Worm (Caenorhabditis elegans) whole organism, L4 larva: ENCODE measurements around the gene F42G4.5.
A peak's percentile ranks its signal among the peaks of the same experiment; 100 is the strongest.

Source experiments
- F26F4.8 ChIP-seq: fragments of 200-800 bp; sonication (Bioruptor generic); conservative IDR thresholded peaks from 2 replicates; pipeline ENCODE4 v1.3.6; 2022; ENCODE audit warnings: missing genetic modification characterization, missing compliant biosample characterization
- F37D6.2 ChIP-seq: sonication (generic microtip); optimal IDR thresholded peaks from 2 replicates; lab custom pipeline; 2016; ENCODE audit warnings: mild to moderate bottlenecking, missing genetic modification characterization, missing compliant biosample characterization
- R02D3.7 ChIP-seq: fragments of 150-350 bp; sonication (generic microtip); optimal IDR thresholded peaks from 3 replicates; lab custom pipeline; 2014; ENCODE audit warnings: missing biosample characterization, missing genetic modification characterization
- T20F7.1 ChIP-seq: fragments of 200-800 bp; sonication (Bioruptor generic); optimal IDR thresholded peaks from 2 replicates; lab custom pipeline; 2018; ENCODE audit warnings: mild to moderate bottlenecking, missing genetic modification characterization, missing compliant biosample characterization
- T26A8.4 ChIP-seq: fragments of 200-800 bp; sonication (Bioruptor generic); IDR thresholded peaks from 2 replicates; pipeline ENCODE4 v1.3.6; 2022; ENCODE audit warnings: missing genetic modification characterization, missing compliant biosample characterization
- Y75B8A.6 ChIP-seq: fragments of 200-800 bp; sonication (Bioruptor generic); IDR thresholded peaks from 2 replicates; pipeline ENCODE4 v1.3.6; 2022; ENCODE audit warnings: missing genetic modification reagents, missing genetic modification characterization, missing compliant biosample characterization
- ZK337.2 ChIP-seq: fragments of 200-800 bp; sonication (Bioruptor generic); IDR thresholded peaks from 2 replicates; pipeline ENCODE4 v1.3.6; 2022; ENCODE audit warnings: missing genetic modification reagents, missing genetic modification characterization, missing compliant biosample characterization
- ZK546.5 ChIP-seq, 2 experiments: sonication (generic microtip); optimal IDR thresholded peaks; 2 replicates each; lab custom pipeline; 2017; ENCODE audit warnings: missing biosample characterization in 2 of 2, missing genetic modification characterization in 2 of 2
- aha-1 ChIP-seq: fragments of 150-350 bp; peaks from one replicate; lab custom pipeline; 2014; ENCODE audit warnings: missing biosample characterization, missing genetic modification characterization
- arid-1 ChIP-seq: fragments of 200-800 bp; sonication (Bioruptor generic); conservative IDR thresholded peaks from 2 replicates; pipeline ENCODE4 v1.3.6; 2022; ENCODE audit warnings: missing genetic modification reagents, missing genetic modification characterization, missing compliant biosample characterization
- ceh-44 ChIP-seq: fragments of 200-800 bp; sonication (Bioruptor generic); IDR thresholded peaks from 2 replicates; pipeline ENCODE4 v1.3.6; 2022; ENCODE audit warnings: missing genetic modification reagents, missing genetic modification characterization, missing compliant biosample characterization
- ceh-62 ChIP-seq: sonication (generic microtip); optimal IDR thresholded peaks from 2 replicates; lab custom pipeline; 2017; ENCODE audit warnings: missing biosample characterization, missing genetic modification characterization
- cey-2 ChIP-seq: sonication (generic microtip); optimal IDR thresholded peaks from 3 replicates; lab custom pipeline; 2017; ENCODE audit warnings: missing genetic modification characterization, mild to moderate bottlenecking, missing compliant biosample characterization, antibody characterized with exemption, borderline replicate concordance; ENCODE audit not compliant: insufficient read depth
- daf-16 ChIP-seq, 3 experiments: sonication (generic microtip); optimal IDR thresholded peaks; 2 replicates each; lab custom pipeline; 2016 to 2017; ENCODE audit warnings: missing genetic modification characterization in 3 of 3, missing genetic modification reagents in 3 of 3, mild to moderate bottlenecking in 2 of 3, missing compliant biosample characterization in 2 of 3, missing biosample characterization in 1 of 3, moderate library complexity in 1 of 3
- daf-8 ChIP-seq: fragments of 200-800 bp; sonication (Bioruptor generic); IDR thresholded peaks from 2 replicates; pipeline ENCODE4 v1.3.6; 2022; ENCODE audit warnings: missing genetic modification characterization, missing compliant biosample characterization
- dmd-8 ChIP-seq: fragments of 200-800 bp; sonication (Bioruptor generic); IDR thresholded peaks from 2 replicates; pipeline ENCODE4 v1.3.6; 2022; ENCODE audit warnings: missing genetic modification characterization, missing compliant biosample characterization
- duxl-1 ChIP-seq: sonication (generic microtip); optimal IDR thresholded peaks from 2 replicates; lab custom pipeline; 2016; ENCODE audit warnings: mild to moderate bottlenecking, missing genetic modification characterization, moderate library complexity, missing compliant biosample characterization; ENCODE audit not compliant: poor library complexity
- egl-43 ChIP-seq: fragments of 200-800 bp; sonication (Bioruptor generic); IDR thresholded peaks from 2 replicates; pipeline ENCODE4 v1.3.6; 2022; ENCODE audit warnings: missing genetic modification reagents, missing genetic modification characterization, missing compliant biosample characterization
- fkh-10 ChIP-seq: fragments of 150-350 bp; optimal IDR thresholded peaks from 2 replicates; lab custom pipeline; 2014; ENCODE audit warnings: missing biosample characterization, missing genetic modification reagents, missing genetic modification characterization
- hlh-11 ChIP-seq: fragments of 200-800 bp; sonication (Bioruptor generic); optimal IDR thresholded peaks from 2 replicates; lab custom pipeline; 2018; ENCODE audit warnings: mild to moderate bottlenecking, missing genetic modification characterization, missing compliant biosample characterization
- lin-13 ChIP-seq: fragments of 150-350 bp; optimal IDR thresholded peaks from 2 replicates; lab custom pipeline; 2014; ENCODE audit warnings: missing biosample characterization, missing genetic modification reagents, missing genetic modification characterization
- lin-15B ChIP-seq: fragments of 150-350 bp; sonication (generic microtip); optimal IDR thresholded peaks from 3 replicates; lab custom pipeline; 2014; ENCODE audit warnings: missing biosample characterization, missing genetic modification characterization
- lin-39 ChIP-seq: fragments of 150-350 bp; optimal IDR thresholded peaks from 2 replicates; lab custom pipeline; 2014; ENCODE audit warnings: missing biosample characterization, missing genetic modification reagents, missing genetic modification characterization
- lsy-2 ChIP-seq, 2 experiments: fragments of 150-350 bp in 1 of 2; sonication (generic microtip) in 1 of 2; optimal IDR thresholded peaks; 2 replicates each; lab custom pipeline; 2014 to 2017; ENCODE audit warnings: missing biosample characterization in 2 of 2, missing genetic modification characterization in 2 of 2
- mdl-1 ChIP-seq, 2 experiments: fragments of 150-350 bp in 1 of 2; sonication (generic microtip) in 1 of 2; optimal IDR thresholded peaks; 2 replicates each; lab custom pipeline; 2014 to 2017; ENCODE audit warnings: missing biosample characterization in 2 of 2, missing genetic modification characterization in 2 of 2
- mxl-2 ChIP-seq: fragments of 200-800 bp; sonication (Bioruptor generic); conservative IDR thresholded peaks from 2 replicates; pipeline ENCODE4 v1.3.6; 2022; ENCODE audit warnings: missing genetic modification reagents, missing genetic modification characterization, missing compliant biosample characterization
- nhr-11 ChIP-seq: fragments of 150-350 bp; optimal IDR thresholded peaks from 2 replicates; lab custom pipeline; 2014; ENCODE audit warnings: missing biosample characterization, missing genetic modification characterization
- nhr-25 ChIP-seq: sonication (generic microtip); optimal IDR thresholded peaks from 2 replicates; lab custom pipeline; 2017; ENCODE audit warnings: missing genetic modification characterization, mild to moderate bottlenecking, missing compliant biosample characterization, antibody characterized with exemption, moderate library complexity, borderline replicate concordance; ENCODE audit not compliant: insufficient read depth
- nhr-42 ChIP-seq: fragments of 200-800 bp; sonication (Bioruptor generic); IDR thresholded peaks from 2 replicates; pipeline ENCODE4 v1.3.6; 2022; ENCODE audit warnings: missing genetic modification characterization, missing compliant biosample characterization
- nhr-48 ChIP-seq: sonication (generic microtip); optimal IDR thresholded peaks from 2 replicates; lab custom pipeline; 2016; ENCODE audit warnings: mild to moderate bottlenecking, missing genetic modification characterization, missing compliant biosample characterization
- nhr-6 ChIP-seq: fragments of 150-350 bp; optimal IDR thresholded peaks from 2 replicates; lab custom pipeline; 2014; ENCODE audit warnings: missing biosample characterization, missing genetic modification characterization
- nhr-76 ChIP-seq: fragments of 150-350 bp; optimal IDR thresholded peaks from 2 replicates; lab custom pipeline; 2014; ENCODE audit warnings: missing biosample characterization, missing genetic modification characterization
- pqm-1 ChIP-seq: sonication (generic microtip); optimal IDR thresholded peaks from 2 replicates; lab custom pipeline; 2017; ENCODE audit warnings: missing biosample characterization, missing genetic modification characterization
- set-16 ChIP-seq: fragments of 200-800 bp; sonication (Bioruptor generic); IDR thresholded peaks from 2 replicates; pipeline ENCODE4 v1.3.6; 2022; ENCODE audit warnings: missing genetic modification reagents, missing genetic modification characterization, missing compliant biosample characterization
- snpc-1.2 ChIP-seq: fragments of 200-800 bp; sonication (Bioruptor generic); IDR thresholded peaks from 2 replicates; pipeline ENCODE4 v1.3.6; 2022; ENCODE audit warnings: missing genetic modification reagents, missing genetic modification characterization, missing compliant biosample characterization
- snpc-4 ChIP-seq: fragments of 150-350 bp; optimal IDR thresholded peaks from 2 replicates; lab custom pipeline; 2014; ENCODE audit warnings: missing biosample characterization, missing genetic modification characterization
- spr-1 ChIP-seq: sonication (generic microtip); optimal IDR thresholded peaks from 2 replicates; lab custom pipeline; 2016; ENCODE audit warnings: mild to moderate bottlenecking, missing genetic modification characterization, missing compliant biosample characterization
- spr-3 ChIP-seq: fragments of 200-800 bp; sonication (Bioruptor generic); optimal IDR thresholded peaks from 2 replicates; lab custom pipeline; 2018; ENCODE audit warnings: mild to moderate bottlenecking, missing genetic modification characterization, missing compliant biosample characterization
- tag-97 ChIP-seq: fragments of 200-800 bp; sonication (Bioruptor generic); IDR thresholded peaks from 2 replicates; pipeline ENCODE4 v1.3.6; 2022; ENCODE audit warnings: missing genetic modification characterization, missing compliant biosample characterization
- unc-130 ChIP-seq: sonication (generic microtip); optimal IDR thresholded peaks from 2 replicates; lab custom pipeline; 2016; ENCODE audit warnings: missing genetic modification reagents, missing genetic modification characterization, missing compliant biosample characterization
- zfp-2 ChIP-seq: sonication (generic microtip); optimal IDR thresholded peaks from 2 replicates; lab custom pipeline; 2016; ENCODE audit warnings: mild to moderate bottlenecking, missing genetic modification characterization, missing compliant biosample characterization
- zfp-3 ChIP-seq: fragments of 200-800 bp; sonication (Bioruptor generic); conservative IDR thresholded peaks from 2 replicates; pipeline ENCODE4 v1.3.6; 2022; ENCODE audit warnings: missing genetic modification reagents, missing genetic modification characterization, missing compliant biosample characterization
- zip-11 ChIP-seq: fragments of 200-800 bp; sonication (Bioruptor generic); IDR thresholded peaks from 2 replicates; pipeline ENCODE4 v1.3.6; 2022; ENCODE audit warnings: missing genetic modification characterization, missing compliant biosample characterization

The F42G4.5 gene

DNA sequence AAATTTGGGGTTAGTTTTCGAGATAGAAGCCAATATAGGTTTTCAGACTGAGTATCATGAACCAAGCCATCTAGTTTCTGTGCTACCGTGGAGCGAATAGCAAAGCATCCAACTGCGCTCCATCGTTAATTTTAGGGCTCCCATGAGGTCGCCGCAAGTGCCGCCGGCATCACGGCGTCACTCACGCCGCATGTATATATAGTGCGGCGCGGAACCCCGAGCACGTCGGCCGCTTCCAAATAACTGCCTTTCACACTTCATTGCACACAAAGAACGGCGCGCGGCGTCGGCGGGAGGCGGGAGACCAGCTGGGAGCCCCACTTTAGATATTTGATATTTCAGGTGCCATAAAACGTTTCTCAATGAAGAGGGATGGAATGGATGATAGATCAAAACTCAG, 23.2 kb upstream of the F42G4.5 start:
- TF ChIP-seq spr-1 (tag; lab: Kevin White, UChicago) (no peak), lin-13 (GFP tag; lab: Kevin White, UChicago) (no peak), daf-8 (GFP tag; lab: Robert Waterston, UW) (no peak), lin-15B (tag; lab: Kevin White, UChicago) (no peak), spr-3 (GFP tag; lab: Kevin White, UChicago) (no peak), nhr-6 (tag; lab: Kevin White, UChicago) (no peak), egl-43 (0 out of 2 replicates have a peak, but pooled peaks have one; percentile 7), Y75B8A.6 (GFP tag; lab: Robert Waterston, UW) (0 out of 2 replicates have a peak, but pooled peaks have one; percentile 12), snpc-1.2 (GFP tag; lab: Robert Waterston, UW) (0 out of 2 replicates have a peak, but pooled peaks have one; percentile 29), aha-1 (tag; lab: Kevin White, UChicago) (no peak), set-16 (GFP tag; lab: Robert Waterston, UW) (peak; percentile 71), lsy-2 (tag; optimal IDR thresholded peaks at IDR 0.05; lab: Kevin White, UChicago) (no peak), snpc-4 (tag; lab: Kevin White, UChicago) (no peak), F26F4.8 (0 out of 2 replicates have a peak, but pooled peaks have one; percentile 25), nhr-42 (GFP tag; lab: Robert Waterston, UW) (no peak), mdl-1 (tag; optimal IDR thresholded peaks at IDR 0.05; lab: Kevin White, UChicago) (no peak), ZK546.5 (tag; optimal IDR thresholded peaks at IDR 0.05; lab: Kevin White, UChicago) (no peak), R02D3.7 (no peak), F37D6.2 (tag; lab: Kevin White, UChicago) (no peak)
- TF ChIP-seq, all 104 proteins: peak for 5

DNA sequence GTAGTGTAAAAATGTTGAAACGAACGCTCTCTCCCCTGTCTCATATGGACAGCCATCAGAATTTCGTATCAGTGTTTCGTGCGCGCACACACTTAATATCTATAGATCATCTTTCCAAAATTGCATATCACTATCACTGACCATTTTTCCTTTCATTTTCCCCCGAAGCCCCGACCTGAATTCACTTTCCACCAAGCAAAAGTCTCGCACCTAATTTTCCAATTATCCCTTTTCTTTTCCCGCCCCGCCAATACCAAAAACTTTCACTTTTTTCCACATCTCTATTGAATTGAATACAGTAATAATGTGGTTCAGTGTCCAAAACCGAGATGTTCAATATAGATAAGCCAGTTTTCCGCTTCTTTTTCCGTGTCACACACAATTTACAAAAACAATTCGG, 19.8 kb upstream of the F42G4.5 start:
- TF ChIP-seq dmd-8 (GFP tag; lab: Robert Waterston, UW) (no peak), T26A8.4 (GFP tag; lab: Robert Waterston, UW) (no peak), Y75B8A.6 (GFP tag; lab: Robert Waterston, UW) (no peak), zfp-3 (no peak), cey-2 (no peak), fkh-10 (GFP tag; lab: Kevin White, UChicago) (no peak), daf-16 (GFP tag; optimal IDR thresholded peaks at IDR 0.05; lab: Kevin White, UChicago) (no peak), daf-16 (tag; optimal IDR thresholded peaks at IDR 0.05; lab: Kevin White, UChicago) (no peak), zip-11 (GFP tag; lab: Robert Waterston, UW) (no peak), ZK337.2 (GFP tag; lab: Robert Waterston, UW) (no peak), ceh-44 (GFP tag; lab: Robert Waterston, UW) (no peak), pqm-1 (tag; lab: Kevin White, UChicago) (no peak), T20F7.1 (no peak)

DNA sequence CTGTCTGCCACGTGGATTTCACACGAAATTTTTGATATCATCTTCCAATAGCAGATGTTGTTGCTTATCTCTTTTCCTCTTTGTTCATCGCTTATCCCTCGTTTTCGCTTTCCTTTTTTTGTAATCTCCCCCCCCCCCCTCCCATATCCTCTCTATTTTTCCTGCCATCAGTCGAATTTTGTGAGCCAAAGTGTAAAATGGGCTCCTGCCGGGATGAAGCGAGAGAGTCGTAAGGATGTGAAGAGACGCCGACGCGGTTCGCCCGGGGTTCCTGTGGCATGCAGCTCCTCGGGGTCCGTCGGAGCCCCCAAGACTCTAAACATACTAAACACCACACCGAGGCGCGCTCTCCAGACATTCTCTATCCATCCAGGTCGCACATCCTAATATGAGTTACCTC, 16.7 kb upstream of the F42G4.5 start, which contains the start of gene zyx-1:
Gene zyx-1 (plus strand): TSS at position 331 of the 400 bp plus-strand sequence.
- TF ChIP-seq unc-130 (GFP tag; lab: Kevin White, UChicago): no peak
- no peak for TF ChIP-seq duxl-1 (tag; lab: Kevin White, UChicago)
- TF ChIP-seq zfp-2 (tag; lab: Kevin White, UChicago): no peak
- peak; percentile 39 for TF ChIP-seq hlh-11 (tag; lab: Kevin White, UChicago)
- TF ChIP-seq mxl-2 (GFP tag; lab: Robert Waterston, UW): no peak
- no peak for TF ChIP-seq zfp-3
- no peak for TF ChIP-seq lin-39 (tag; lab: Kevin White, UChicago)
- peak; percentile 19 for TF ChIP-seq nhr-11 (tag; lab: Kevin White, UChicago)
- no peak for TF ChIP-seq arid-1 (GFP tag; lab: Robert Waterston, UW)
- no peak for TF ChIP-seq ceh-44 (GFP tag; lab: Robert Waterston, UW)
- TF ChIP-seq set-16 (GFP tag; lab: Robert Waterston, UW): peak; percentile 70
- TF ChIP-seq nhr-48 (tag; lab: Kevin White, UChicago): no peak
- no peak for TF ChIP-seq ZK546.5 (tag; optimal IDR thresholded peaks at IDR 0.05; lab: Kevin White, UChicago)
- no peak for TF ChIP-seq tag-97 (GFP tag; lab: Robert Waterston, UW)
- TF ChIP-seq ceh-62 (tag; lab: Kevin White, UChicago): no peak
- no peak for TF ChIP-seq nhr-25
- TF ChIP-seq nhr-76: no peak
- TF ChIP-seq, all 104 proteins: peak for 3
